Fruit fly (Drosophila melanogaster) whole organism, embryonic: Measurements from ENCODE around the gene CG7484.

Source experiments
- ATbp ChIP-seq: fragments of 200-800 bp; sonication (Bioruptor generic); optimal IDR thresholded peaks from 2 replicates; lab custom pipeline; 2017; ENCODE audit warnings: missing biosample characterization, mild to moderate bottlenecking, missing genetic modification characterization, missing genetic modification reagents
- BtbVII ChIP-seq: fragments of 200-800 bp; sonication (Bioruptor generic); optimal IDR thresholded peaks from 3 replicates; lab custom pipeline; 2017; ENCODE audit warnings: missing biosample characterization, mild to moderate bottlenecking, missing genetic modification characterization
- CG11723 ChIP-seq: fragments of 200-800 bp; sonication (Bioruptor generic); optimal IDR thresholded peaks from 2 replicates; lab custom pipeline; 2017; ENCODE audit warnings: missing biosample characterization, mild to moderate bottlenecking, missing genetic modification characterization
- CG12219 ChIP-seq: fragments of 200-800 bp; sonication (Bioruptor generic); optimal IDR thresholded peaks from 3 replicates; lab custom pipeline; 2018; ENCODE audit warnings: missing biosample characterization, mild to moderate bottlenecking, missing genetic modification characterization
- CG12299 ChIP-seq: fragments of 200-800 bp; sonication (Bioruptor generic); optimal IDR thresholded peaks from 2 replicates; lab custom pipeline; 2018; ENCODE audit warnings: missing biosample characterization, mild to moderate bottlenecking, missing genetic modification characterization
- CG12769 ChIP-seq: fragments of 200-800 bp; sonication (Bioruptor generic); optimal IDR thresholded peaks from 2 replicates; lab custom pipeline; 2019; ENCODE audit warnings: missing biosample characterization, mild to moderate bottlenecking, missing genetic modification characterization, moderate library complexity
- CG17186 ChIP-seq: fragments of 200-800 bp; sonication (Bioruptor generic); optimal IDR thresholded peaks from 3 replicates; lab custom pipeline; 2017; ENCODE audit warnings: missing biosample characterization, missing genetic modification reagents, missing genetic modification characterization
- CG17385 ChIP-seq: fragments of 200-800 bp; sonication (Bioruptor generic); optimal IDR thresholded peaks from 3 replicates; lab custom pipeline; 2018; ENCODE audit warnings: missing biosample characterization, mild to moderate bottlenecking, missing genetic modification characterization
- CG17568 ChIP-seq: fragments of 200-800 bp; sonication (Bioruptor generic); optimal IDR thresholded peaks from 2 replicates; lab custom pipeline; 2018; ENCODE audit warnings: missing biosample characterization, mild to moderate bottlenecking, missing genetic modification characterization, moderate library complexity
- CG2202 ChIP-seq: fragments of 200-800 bp; sonication (Bioruptor generic); optimal IDR thresholded peaks from 2 replicates; lab custom pipeline; 2018; ENCODE audit warnings: missing biosample characterization, mild to moderate bottlenecking, missing genetic modification characterization
- CG32532 ChIP-seq: fragments of 200-800 bp; sonication (Bioruptor generic); IDR thresholded peaks from 2 replicates; pipeline ENCODE4 v1.3.6; 2022; ENCODE audit warnings: missing biosample characterization, missing genetic modification characterization
- CG3281 ChIP-seq: fragments of 200-800 bp; sonication (Bioruptor generic); optimal IDR thresholded peaks from 3 replicates; lab custom pipeline; 2017; ENCODE audit warnings: missing biosample characterization, mild to moderate bottlenecking, missing genetic modification characterization
- CG33213 ChIP-seq: fragments of 200-800 bp; sonication (Bioruptor generic); optimal IDR thresholded peaks from 3 replicates; lab custom pipeline; 2016; ENCODE audit warnings: missing biosample characterization, missing genetic modification characterization
- CG4328 ChIP-seq: fragments of 200-800 bp; sonication (Bioruptor generic); optimal IDR thresholded peaks from 3 replicates; lab custom pipeline; 2017; ENCODE audit warnings: missing biosample characterization, missing genetic modification reagents, missing genetic modification characterization
- CG4404 ChIP-seq: fragments of 200-800 bp; sonication (Bioruptor generic); IDR thresholded peaks from 2 replicates; pipeline ENCODE4 v1.3.6; 2022; ENCODE audit warnings: missing biosample characterization, missing genetic modification characterization
- CG6175 ChIP-seq: fragments of 200-800 bp; sonication (Bioruptor generic); IDR thresholded peaks from 3 replicates; pipeline ENCODE4 v1.3.6; 2022; ENCODE audit warnings: missing biosample characterization, missing genetic modification characterization
- CG7357 ChIP-seq: fragments of 200-800 bp; sonication (Bioruptor generic); IDR thresholded peaks from 3 replicates; pipeline ENCODE4 v1.3.6; 2022; ENCODE audit warnings: missing biosample characterization, missing genetic modification characterization
- CG7745 ChIP-seq: fragments of 200-800 bp; sonication (Bioruptor generic); optimal IDR thresholded peaks from 2 replicates; lab custom pipeline; 2018; ENCODE audit warnings: missing biosample characterization, mild to moderate bottlenecking, missing genetic modification characterization, moderate library complexity
- CG7839 ChIP-seq: fragments of 200-800 bp; sonication (Bioruptor generic); optimal IDR thresholded peaks from 3 replicates; lab custom pipeline; 2018; ENCODE audit warnings: missing biosample characterization, mild to moderate bottlenecking, missing genetic modification characterization, moderate library complexity
- CG8765 ChIP-seq: fragments of 200-800 bp; sonication (Bioruptor generic); IDR thresholded peaks from 2 replicates; pipeline ENCODE4 v1.3.6; 2022; ENCODE audit warnings: missing biosample characterization, missing genetic modification characterization
- CG9437 ChIP-seq: fragments of 200-800 bp; sonication (Bioruptor generic); optimal IDR thresholded peaks from 2 replicates; lab custom pipeline; 2018; ENCODE audit warnings: missing biosample characterization, mild to moderate bottlenecking, missing genetic modification characterization
- D ChIP-seq, 2 experiments: fragments of 200-800 bp in 1 of 2; fragments of >200 bp in 1 of 2; sonication (Bioruptor generic) in 1 of 2; optimal IDR thresholded peaks; 2 replicates in 1 of 2; 3 replicates in 1 of 2; lab custom pipeline; 2017; ENCODE audit warnings: mild to moderate bottlenecking in 1 of 2, missing biosample characterization in 1 of 2, missing genetic modification characterization in 1 of 2, missing genetic modification reagents in 1 of 2
- Dp ChIP-seq: fragments of 200-800 bp; sonication (Bioruptor generic); optimal IDR thresholded peaks from 2 replicates; lab custom pipeline; 2018; ENCODE audit warnings: missing biosample characterization, mild to moderate bottlenecking, missing genetic modification characterization, moderate library complexity
- E2f1 ChIP-seq: fragments of 200-800 bp; sonication (Bioruptor generic); IDR thresholded peaks from 2 replicates; pipeline ENCODE4 v1.3.6; 2022; ENCODE audit warnings: missing biosample characterization, missing genetic modification characterization
- Ets65A ChIP-seq: fragments of 200-800 bp; sonication (Bioruptor generic); peaks from one replicate; lab custom pipeline; 2016; ENCODE audit warnings: missing biosample characterization, missing genetic modification characterization
- HLHmδ ChIP-seq: fragments of 200-800 bp; sonication (Bioruptor generic); optimal IDR thresholded peaks from 2 replicates; lab custom pipeline; 2018; ENCODE audit warnings: missing biosample characterization, mild to moderate bottlenecking, missing genetic modification characterization, moderate library complexity
- Hmr ChIP-seq: fragments of 200-800 bp; sonication (Bioruptor generic); optimal IDR thresholded peaks from 3 replicates; lab custom pipeline; 2017; ENCODE audit warnings: mild to moderate bottlenecking, missing biosample characterization, missing genetic modification reagents, missing genetic modification characterization
- MTF-1 ChIP-seq: fragments of 200-800 bp; sonication (Bioruptor generic); optimal IDR thresholded peaks from 2 replicates; lab custom pipeline; 2018; ENCODE audit warnings: missing biosample characterization, mild to moderate bottlenecking, missing genetic modification characterization, borderline replicate concordance
- Med ChIP-seq: fragments of 200-800 bp; sonication (Bioruptor generic); peaks from one replicate; lab custom pipeline; 2016; ENCODE audit warnings: missing biosample characterization, missing genetic modification characterization, mild to moderate bottlenecking, inconsistent platforms, moderate library complexity
- Myb ChIP-seq: fragments of 200-800 bp; sonication (Bioruptor generic); optimal IDR thresholded peaks from 2 replicates; lab custom pipeline; 2016; ENCODE audit warnings: missing biosample characterization, missing genetic modification characterization
- NC2β ChIP-seq: fragments of 200-800 bp; sonication (Bioruptor generic); optimal IDR thresholded peaks from 2 replicates; lab custom pipeline; 2016; ENCODE audit warnings: missing biosample characterization, missing genetic modification characterization
- Optix ChIP-seq: fragments of 200-800 bp; sonication (Bioruptor generic); IDR thresholded peaks from 3 replicates; pipeline ENCODE4 v1.3.6; 2022; ENCODE audit warnings: missing biosample characterization, missing genetic modification characterization
- al ChIP-seq: fragments of 200-800 bp; sonication (Bioruptor generic); IDR thresholded peaks from 2 replicates; pipeline ENCODE4 v1.3.6; 2022; ENCODE audit warnings: missing biosample characterization, missing genetic modification characterization
- chif ChIP-seq, 2 experiments: fragments of 200-800 bp; sonication (Bioruptor generic); optimal IDR thresholded peaks; 3 replicates each; lab custom pipeline; 2016; ENCODE audit warnings: missing biosample characterization in 2 of 2, missing genetic modification characterization in 2 of 2
- chinmo ChIP-seq: fragments of 200-800 bp; sonication (Bioruptor generic); IDR thresholded peaks from 4 replicates; pipeline ENCODE4 v1.3.6; 2022; ENCODE audit warnings: missing biosample characterization, missing genetic modification characterization; ENCODE audit not compliant: partially characterized antibody
- corto ChIP-seq: fragments of 200-800 bp; sonication (Bioruptor generic); optimal IDR thresholded peaks from 2 replicates; lab custom pipeline; 2016; ENCODE audit warnings: missing biosample characterization, mild to moderate bottlenecking, missing genetic modification characterization, moderate library complexity
- cwo ChIP-seq: fragments of 200-800 bp; sonication (Bioruptor generic); optimal IDR thresholded peaks from 3 replicates; lab custom pipeline; 2017; ENCODE audit warnings: missing biosample characterization, missing genetic modification characterization, mild to moderate bottlenecking, moderate library complexity, missing genetic modification reagents
- dati ChIP-seq: fragments of 200-800 bp; sonication (Bioruptor generic); IDR thresholded peaks from 2 replicates; pipeline ENCODE4 v1.3.6; 2022; ENCODE audit warnings: missing biosample characterization, missing genetic modification characterization
- ems ChIP-seq: fragments of 200-800 bp; sonication (Bioruptor generic); optimal IDR thresholded peaks from 3 replicates; lab custom pipeline; 2016; ENCODE audit warnings: missing biosample characterization, missing genetic modification characterization
- eyg ChIP-seq: fragments of 200-800 bp; sonication (Bioruptor generic); optimal IDR thresholded peaks from 3 replicates; lab custom pipeline; 2016; ENCODE audit warnings: missing biosample characterization, missing genetic modification characterization
- fd102C ChIP-seq: fragments of 200-800 bp; sonication (Bioruptor generic); optimal IDR thresholded peaks from 2 replicates; lab custom pipeline; 2018; ENCODE audit warnings: missing biosample characterization, mild to moderate bottlenecking, missing genetic modification characterization, moderate library complexity
- ftz-f1 ChIP-seq: fragments of 200-800 bp; sonication (Bioruptor generic); optimal IDR thresholded peaks from 2 replicates; lab custom pipeline; 2016; ENCODE audit warnings: missing biosample characterization, missing genetic modification characterization
- fu2 ChIP-seq: fragments of 200-800 bp; sonication (Bioruptor generic); optimal IDR thresholded peaks from 2 replicates; lab custom pipeline; 2016; ENCODE audit warnings: missing biosample characterization, missing genetic modification characterization
- kni ChIP-seq: fragments of 200-800 bp; sonication (Bioruptor generic); optimal IDR thresholded peaks from 3 replicates; lab custom pipeline; 2017; ENCODE audit warnings: mild to moderate bottlenecking, missing biosample characterization, missing genetic modification reagents, missing genetic modification characterization
- lola ChIP-seq, 3 experiments: fragments of >200 bp in 2 of 3; fragments of 200-800 bp in 1 of 3; sonication (Bioruptor generic) in 1 of 3; optimal IDR thresholded peaks; 2 replicates each; lab custom pipeline; 2017 to 2019; ENCODE audit warnings: missing biosample characterization in 3 of 3, missing genetic modification characterization in 3 of 3, mild to moderate bottlenecking in 1 of 3, moderate library complexity in 1 of 3
- mam ChIP-seq: fragments of 200-800 bp; sonication (Bioruptor generic); optimal IDR thresholded peaks from 3 replicates; lab custom pipeline; 2016; ENCODE audit warnings: missing biosample characterization, missing genetic modification characterization
- pita ChIP-seq: fragments of 200-800 bp; sonication (Bioruptor generic); optimal IDR thresholded peaks from 2 replicates; lab custom pipeline; 2017; ENCODE audit warnings: missing biosample characterization, mild to moderate bottlenecking, missing genetic modification characterization
- sd ChIP-seq: fragments of 200-800 bp; sonication (Bioruptor generic); optimal IDR thresholded peaks from 3 replicates; lab custom pipeline; 2018; ENCODE audit warnings: missing biosample characterization, mild to moderate bottlenecking, missing genetic modification characterization, moderate library complexity
- sna ChIP-seq: fragments of 200-800 bp; sonication (Bioruptor generic); IDR thresholded peaks from 2 replicates; pipeline ENCODE4 v1.3.6; 2022; ENCODE audit warnings: missing biosample characterization, missing genetic modification characterization; ENCODE audit not compliant: partially characterized antibody
- sob ChIP-seq: fragments of 200-800 bp; sonication (Bioruptor generic); IDR thresholded peaks from 2 replicates; pipeline ENCODE4 v1.3.6; 2022; ENCODE audit warnings: missing biosample characterization, missing genetic modification characterization
- sr ChIP-seq: fragments of 200-800 bp; sonication (Bioruptor generic); IDR thresholded peaks from 3 replicates; pipeline ENCODE4 v1.3.6; 2022; ENCODE audit warnings: missing biosample characterization, missing genetic modification characterization

Gene CG7484

DNA sequence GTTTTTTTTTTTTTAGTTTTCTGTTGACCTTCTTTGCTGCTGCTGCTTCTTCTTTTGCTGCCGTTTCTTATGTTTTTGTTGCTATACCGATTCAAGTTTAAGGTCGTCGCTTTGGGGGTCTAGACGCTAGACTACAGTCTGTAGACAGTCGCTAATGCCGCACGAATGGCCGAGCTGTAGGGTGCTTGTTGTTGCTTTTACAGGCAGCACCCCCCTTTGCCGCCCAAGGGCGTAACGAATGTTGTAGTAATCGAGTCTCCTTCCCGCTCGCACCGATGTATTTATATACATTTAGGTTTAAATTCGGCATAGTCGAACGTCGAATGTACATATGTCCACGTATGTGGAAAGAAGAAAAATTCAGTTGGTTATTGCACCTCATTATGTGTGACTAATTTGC lies 49.5 kb upstream of the CG7484 start (continued):
- no peak for TF ChIP-seq CG2202 (tag; lab: Kevin White, UChicago)
- TF ChIP-seq sna (GFP tag; lab: Robert Waterston, UW): no peak
- TF ChIP-seq CG3281 (GFP tag; lab: Kevin White, UChicago): no peak
- TF ChIP-seq ems: no peak
- no peak for TF ChIP-seq pita
- no peak for TF ChIP-seq sd (tag; lab: Kevin White, UChicago)
- TF ChIP-seq dati (GFP tag; lab: Robert Waterston, UW): 0 out of 2 replicates have a peak, but pooled peaks have one; percentile 22
- no peak for TF ChIP-seq CG17568 (GFP tag; lab: Kevin White, UChicago)
- no peak for TF ChIP-seq Hmr (GFP tag; lab: Kevin White, UChicago)
- no peak for TF ChIP-seq cwo
- no peak for TF ChIP-seq lola (GFP tag; optimal IDR thresholded peaks at IDR 0.05; lab: Kevin White, UChicago)
- TF ChIP-seq BtbVII (GFP tag; lab: Kevin White, UChicago): no peak
- TF ChIP-seq mam (GFP tag; lab: Kevin White, UChicago): no peak
- no peak for TF ChIP-seq CG6175 (GFP tag; lab: Robert Waterston, UW)
- TF ChIP-seq kni: no peak
- no peak for TF ChIP-seq chif (GFP tag; optimal IDR thresholded peaks at IDR 0.05; lab: Kevin White, UChicago)
- no peak for TF ChIP-seq CG7357 (GFP tag; lab: Robert Waterston, UW)
- TF ChIP-seq HLHmδ (GFP tag; lab: Kevin White, UChicago): no peak
- no peak for TF ChIP-seq al (GFP tag; lab: Robert Waterston, UW)
- no peak for TF ChIP-seq CG8765 (GFP tag; lab: Robert Waterston, UW)
- TF ChIP-seq D (optimal IDR thresholded peaks at IDR 0.05; lab: Kevin White, UChicago): no peak
- TF ChIP-seq D (GFP tag; optimal IDR thresholded peaks at IDR 0.05; lab: Kevin White, UChicago): no peak
- TF ChIP-seq CG12299 (tag; lab: Kevin White, UChicago): no peak
- peak; percentile 92 for TF ChIP-seq ftz-f1 (GFP tag; lab: Kevin White, UChicago)
- no peak for TF ChIP-seq CG4404
- TF ChIP-seq CG33213 (GFP tag; lab: Kevin White, UChicago): no peak
- no peak for TF ChIP-seq CG4328 (GFP tag; lab: Kevin White, UChicago)
- TF ChIP-seq ATbp (GFP tag; lab: Kevin White, UChicago): no peak
- no peak for TF ChIP-seq CG12769 (tag; lab: Kevin White, UChicago)
- TF ChIP-seq CG7839 (tag; lab: Kevin White, UChicago): no peak
- no peak for TF ChIP-seq sob (GFP tag; lab: Robert Waterston, UW)
- TF ChIP-seq sr (GFP tag; lab: Robert Waterston, UW): no peak
- no peak for TF ChIP-seq Myb (GFP tag; lab: Kevin White, UChicago)
- TF ChIP-seq Med: peak; percentile 11
- TF ChIP-seq eyg: no peak
- TF ChIP-seq Optix: no peak
- TF ChIP-seq Dp (GFP tag; lab: Kevin White, UChicago): no peak
- no peak for TF ChIP-seq CG7745 (tag; lab: Kevin White, UChicago)
- no peak for TF ChIP-seq Ets65A (GFP tag; lab: Kevin White, UChicago)
- no peak for TF ChIP-seq MTF-1 (GFP tag; lab: Kevin White, UChicago)
- no peak for TF ChIP-seq fu2 (GFP tag; lab: Kevin White, UChicago)
- TF ChIP-seq chinmo (GFP tag; lab: Robert Waterston, UW): peak; percentile 84; the same call in 3 of the 4 replicates
- TF ChIP-seq CG9437 (GFP tag; lab: Kevin White, UChicago): no peak
- TF ChIP-seq CG12219 (GFP tag; lab: Kevin White, UChicago): no peak
- TF ChIP-seq CG17385: peak; percentile 11
- no peak for TF ChIP-seq CG11723 (GFP tag; lab: Kevin White, UChicago)
- no peak for TF ChIP-seq CG32532 (GFP tag; lab: Robert Waterston, UW)
- TF ChIP-seq fd102C (GFP tag; lab: Kevin White, UChicago): no peak
- no peak for TF ChIP-seq CG17186
- no peak for TF ChIP-seq E2f1 (GFP tag; lab: Robert Waterston, UW)
- TF ChIP-seq NC2β: no peak
- TF ChIP-seq corto (GFP tag; lab: Kevin White, UChicago): no peak
